Worm (Caenorhabditis elegans) whole organism, L1 larva: ENCODE measurements around the gene K08E5.5.

ENCODE experiments used
- C16A3.4 ChIP-seq: fragments of 150-350 bp; optimal IDR thresholded peaks from 2 replicates; lab custom pipeline; 2014; ENCODE audit warnings: missing biosample characterization, missing genetic modification characterization
- F16B12.6 ChIP-seq: fragments of 150-350 bp; optimal IDR thresholded peaks from 2 replicates; lab custom pipeline; 2014; ENCODE audit warnings: missing biosample characterization, missing genetic modification characterization
- ceh-63 ChIP-seq: fragments of 200-800 bp; sonication (Bioruptor generic); optimal IDR thresholded peaks from 2 replicates; lab custom pipeline; 2018; ENCODE audit warnings: mild to moderate bottlenecking, missing genetic modification characterization, missing compliant biosample characterization
- ceh-8 ChIP-seq: fragments of 200-800 bp; sonication (Bioruptor generic); optimal IDR thresholded peaks from 2 replicates; lab custom pipeline; 2018; ENCODE audit warnings: mild to moderate bottlenecking, missing genetic modification characterization, moderate library complexity, missing compliant biosample characterization
- dpl-1 ChIP-seq, 3 experiments: fragments of 150-350 bp in 2 of 3; sonication (generic microtip) in 1 of 3; optimal IDR thresholded peaks; 2 replicates each; lab custom pipeline; 2014 to 2017; ENCODE audit warnings: missing biosample characterization in 3 of 3, missing genetic modification characterization in 3 of 3, missing genetic modification reagents in 3 of 3
- dsc-1 ChIP-seq: sonication (generic microtip); optimal IDR thresholded peaks from 2 replicates; lab custom pipeline; 2016; ENCODE audit warnings: mild to moderate bottlenecking, missing genetic modification characterization, missing compliant biosample characterization
- egl-13 ChIP-seq: sonication (generic microtip); optimal IDR thresholded peaks from 2 replicates; lab custom pipeline; 2016; ENCODE audit warnings: missing genotype, missing genetic modification reagents, missing genetic modification characterization, missing compliant biosample characterization
- fkh-10 ChIP-seq: sonication (generic microtip); optimal IDR thresholded peaks from 2 replicates; lab custom pipeline; 2017; ENCODE audit warnings: missing biosample characterization, missing genetic modification reagents, missing genetic modification characterization
- fkh-4 ChIP-seq: sonication (generic microtip); optimal IDR thresholded peaks from 2 replicates; lab custom pipeline; 2016; ENCODE audit warnings: missing compliant biosample characterization, missing genetic modification characterization, borderline replicate concordance
- fkh-8 ChIP-seq: sonication (generic microtip); optimal IDR thresholded peaks from 2 replicates; lab custom pipeline; 2016; ENCODE audit warnings: mild to moderate bottlenecking, missing genetic modification characterization, missing compliant biosample characterization
- fos-1 ChIP-seq: fragments of 150-350 bp; optimal IDR thresholded peaks from 2 replicates; lab custom pipeline; 2014; ENCODE audit warnings: missing biosample characterization, missing genetic modification characterization
- hlh-17 ChIP-seq: fragments of 200-800 bp; sonication (Bioruptor generic); optimal IDR thresholded peaks from 2 replicates; lab custom pipeline; 2018; ENCODE audit warnings: missing genetic modification characterization, mild to moderate bottlenecking, missing compliant biosample characterization, moderate library complexity, borderline replicate concordance
- hlh-4 ChIP-seq: sonication (generic microtip); optimal IDR thresholded peaks from 2 replicates; lab custom pipeline; 2016; ENCODE audit warnings: mild to moderate bottlenecking, missing genetic modification characterization, missing compliant biosample characterization
- hpl-2 ChIP-seq: fragments of 150-350 bp; optimal IDR thresholded peaks from 2 replicates; lab custom pipeline; 2014; ENCODE audit warnings: missing biosample characterization, missing genetic modification reagents, missing genetic modification characterization
- isw-1 ChIP-seq: fragments of 200-800 bp; sonication (Bioruptor generic); IDR thresholded peaks from 2 replicates; pipeline ENCODE4 v1.3.6; 2022; ENCODE audit warnings: missing genetic modification characterization, missing compliant biosample characterization
- lin-14 ChIP-seq: fragments of 200-800 bp; sonication (Bioruptor generic); optimal IDR thresholded peaks from 2 replicates; lab custom pipeline; 2018; ENCODE audit warnings: mild to moderate bottlenecking, missing genetic modification characterization, moderate library complexity, missing compliant biosample characterization
- lin-15B ChIP-seq: fragments of 150-350 bp; sonication (generic microtip); optimal IDR thresholded peaks from 3 replicates; lab custom pipeline; 2014; ENCODE audit warnings: missing biosample characterization, missing genetic modification characterization
- lin-35 ChIP-seq, 2 experiments: fragments of 150-350 bp; optimal IDR thresholded peaks; 2 replicates each; lab custom pipeline; 2014; ENCODE audit warnings: missing biosample characterization in 2 of 2, missing genetic modification characterization in 2 of 2, missing genetic modification reagents in 2 of 2
- lin-39 ChIP-seq: fragments of 150-350 bp; optimal IDR thresholded peaks from 2 replicates; lab custom pipeline; 2014; ENCODE audit warnings: missing biosample characterization, missing genetic modification reagents, missing genetic modification characterization
- lir-3 ChIP-seq: sonication (generic microtip); optimal IDR thresholded peaks from 2 replicates; lab custom pipeline; 2016; ENCODE audit warnings: mild to moderate bottlenecking, missing genetic modification characterization, moderate library complexity, missing compliant biosample characterization; ENCODE audit not compliant: poor library complexity
- lsy-2 ChIP-seq, 2 experiments: fragments of 150-350 bp; optimal IDR thresholded peaks; 2 replicates each; lab custom pipeline; 2014; ENCODE audit warnings: missing biosample characterization in 2 of 2, missing genetic modification characterization in 2 of 2
- mdl-1 ChIP-seq, 2 experiments: fragments of 150-350 bp; optimal IDR thresholded peaks; 2 replicates each; lab custom pipeline; 2014 to 2017; ENCODE audit warnings: missing biosample characterization in 2 of 2, missing genetic modification characterization in 2 of 2, inconsistent platforms in 1 of 2
- mef-2 ChIP-seq: fragments of 150-350 bp; optimal IDR thresholded peaks from 2 replicates; lab custom pipeline; 2014; ENCODE audit warnings: missing biosample characterization, missing genetic modification characterization
- nhr-11 ChIP-seq: fragments of 150-350 bp; optimal IDR thresholded peaks from 2 replicates; lab custom pipeline; 2014; ENCODE audit warnings: missing biosample characterization, missing genetic modification characterization
- nhr-12 ChIP-seq: sonication (generic microtip); optimal IDR thresholded peaks from 2 replicates; lab custom pipeline; 2017; ENCODE audit warnings: missing biosample characterization, missing genetic modification characterization
- nhr-19 ChIP-seq: fragments of 200-800 bp; sonication (Bioruptor generic); conservative IDR thresholded peaks from 2 replicates; pipeline ENCODE4 v1.3.6; 2022; ENCODE audit warnings: missing genetic modification characterization, missing compliant biosample characterization
- nhr-20 ChIP-seq: sonication (generic microtip); optimal IDR thresholded peaks from 2 replicates; lab custom pipeline; 2016; ENCODE audit warnings: mild to moderate bottlenecking, missing genetic modification characterization, missing compliant biosample characterization
- nhr-237 ChIP-seq: fragments of 150-350 bp; optimal IDR thresholded peaks from 2 replicates; lab custom pipeline; 2014; ENCODE audit warnings: missing biosample characterization, missing genetic modification characterization
- nhr-47 ChIP-seq: sonication (generic microtip); optimal IDR thresholded peaks from 2 replicates; lab custom pipeline; 2016; ENCODE audit warnings: mild to moderate bottlenecking, missing genetic modification characterization, moderate library complexity, missing compliant biosample characterization
- nhr-71 ChIP-seq: sonication (generic microtip); optimal IDR thresholded peaks from 2 replicates; lab custom pipeline; 2016; ENCODE audit warnings: mild to moderate bottlenecking, missing genetic modification characterization, moderate library complexity, missing compliant biosample characterization
- nhr-84 ChIP-seq: sonication (generic microtip); optimal IDR thresholded peaks from 2 replicates; lab custom pipeline; 2017; ENCODE audit warnings: missing biosample characterization, missing genetic modification characterization
- nhr-85 ChIP-seq: sonication (generic microtip); peaks from one replicate; lab custom pipeline; 2016; ENCODE audit warnings: missing genetic modification characterization, inconsistent platforms, missing compliant biosample characterization
- nhr-90 ChIP-seq: sonication (generic microtip); optimal IDR thresholded peaks from 2 replicates; lab custom pipeline; 2016; ENCODE audit warnings: mild to moderate bottlenecking, missing genetic modification characterization, missing compliant biosample characterization; ENCODE audit not compliant: poor library complexity
- pag-3 ChIP-seq: sonication (generic microtip); optimal IDR thresholded peaks from 2 replicates; lab custom pipeline; 2017; ENCODE audit warnings: missing genetic modification characterization, mild to moderate bottlenecking, missing compliant biosample characterization, antibody characterized with exemption, borderline replicate concordance; ENCODE audit not compliant: insufficient read depth
- pax-3 ChIP-seq: fragments of 200-800 bp; sonication (Bioruptor generic); optimal IDR thresholded peaks from 2 replicates; lab custom pipeline; 2018; ENCODE audit warnings: mild to moderate bottlenecking, missing genetic modification characterization, moderate library complexity, missing compliant biosample characterization
- pqm-1 ChIP-seq: sonication (generic microtip); optimal IDR thresholded peaks from 3 replicates; lab custom pipeline; 2017; ENCODE audit warnings: missing biosample characterization, missing genetic modification characterization
- skn-1 ChIP-seq: fragments of 150-350 bp; optimal IDR thresholded peaks from 2 replicates; lab custom pipeline; 2014; ENCODE audit warnings: missing biosample characterization, missing genetic modification characterization
- snu-23 ChIP-seq: sonication (generic microtip); optimal IDR thresholded peaks from 2 replicates; lab custom pipeline; 2016; ENCODE audit warnings: missing genetic modification characterization, missing compliant biosample characterization
- sup-37 ChIP-seq: fragments of 200-800 bp; sonication (Bioruptor generic); optimal IDR thresholded peaks from 2 replicates; lab custom pipeline; 2018; ENCODE audit warnings: mild to moderate bottlenecking, missing genetic modification characterization, missing compliant biosample characterization
- swsn-7 ChIP-seq: sonication (generic microtip); optimal IDR thresholded peaks from 2 replicates; lab custom pipeline; 2016; ENCODE audit warnings: missing genetic modification characterization, missing compliant biosample characterization
- tbx-2 ChIP-seq: sonication (generic microtip); optimal IDR thresholded peaks from 2 replicates; lab custom pipeline; 2016; ENCODE audit warnings: missing genetic modification characterization, missing compliant biosample characterization
- tlp-1 ChIP-seq: fragments of 150-350 bp; optimal IDR thresholded peaks from 2 replicates; lab custom pipeline; 2014; ENCODE audit warnings: missing biosample characterization, missing genetic modification characterization
- unc-130 ChIP-seq: fragments of 150-350 bp; optimal IDR thresholded peaks from 2 replicates; lab custom pipeline; 2017; ENCODE audit warnings: missing biosample characterization, missing genetic modification characterization, inconsistent platforms
- unc-86 ChIP-seq: sonication (generic microtip); optimal IDR thresholded peaks from 2 replicates; lab custom pipeline; 2016; ENCODE audit warnings: missing genetic modification characterization, missing compliant biosample characterization
- unc-98 ChIP-seq: fragments of 200-800 bp; sonication (Bioruptor generic); IDR thresholded peaks from 2 replicates; pipeline ENCODE4 v1.3.6; 2022; ENCODE audit warnings: missing genetic modification characterization, missing compliant biosample characterization
- xbp-1 ChIP-seq: sonication (generic microtip); optimal IDR thresholded peaks from 2 replicates; lab custom pipeline; 2016; ENCODE audit warnings: missing genetic modification characterization, missing compliant biosample characterization
- zag-1 ChIP-seq: fragments of 150-350 bp; optimal IDR thresholded peaks from 2 replicates; lab custom pipeline; 2014; ENCODE audit warnings: missing biosample characterization, missing genetic modification characterization
- ztf-11 ChIP-seq, 2 experiments: sonication (generic microtip); optimal IDR thresholded peaks; 2 replicates each; lab custom pipeline; 2016 to 2017; ENCODE audit warnings: missing genetic modification characterization in 2 of 2, missing biosample characterization in 1 of 2, missing compliant biosample characterization in 1 of 2
- ztf-4 ChIP-seq: fragments of 150-350 bp; optimal IDR thresholded peaks from 2 replicates; lab custom pipeline; 2014; ENCODE audit warnings: missing biosample characterization, missing genetic modification characterization

The K08E5.5 gene

DNA sequence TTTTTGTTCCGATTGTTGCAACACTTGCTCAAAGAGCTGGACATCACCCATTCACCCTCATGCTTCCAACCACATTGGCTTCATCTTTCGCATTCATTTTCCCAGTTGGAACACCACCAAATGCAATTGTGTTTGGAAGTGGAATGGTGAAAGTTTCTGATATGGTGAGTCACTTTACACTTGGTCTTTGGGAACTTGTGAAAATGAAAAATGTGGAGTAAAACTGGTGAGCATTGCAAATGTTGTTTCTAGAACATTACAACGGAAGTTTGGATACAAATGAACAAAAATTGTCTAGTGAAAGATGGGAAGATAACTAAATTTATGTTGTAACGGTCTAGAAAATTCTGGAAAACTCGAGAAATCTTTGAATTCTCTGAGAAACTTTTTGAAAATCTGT lies 4.0 kb downstream of the K08E5.5 start:
- TF ChIP-seq isw-1 (GFP tag; lab: Robert Waterston, UW) = no peak
- TF ChIP-seq tlp-1 (tag; lab: Kevin White, UChicago) = no peak
- TF ChIP-seq swsn-7 = no peak
- no peak for TF ChIP-seq dsc-1 (tag; lab: Kevin White, UChicago)
- no peak for TF ChIP-seq lin-35 (GFP tag; optimal IDR thresholded peaks at IDR 0.05; lab: Kevin White, UChicago)
- TF ChIP-seq nhr-47 (tag; lab: Kevin White, UChicago) = no peak
- no peak for TF ChIP-seq mef-2 (tag; lab: Kevin White, UChicago)
- TF ChIP-seq xbp-1 (tag; lab: Kevin White, UChicago) = no peak
- no peak for TF ChIP-seq C16A3.4 (tag; lab: Kevin White, UChicago)
- no peak for TF ChIP-seq nhr-71 (tag; lab: Kevin White, UChicago)
- TF ChIP-seq nhr-237 (tag; lab: Kevin White, UChicago) = no peak
- no peak for TF ChIP-seq pqm-1 (tag; lab: Kevin White, UChicago)
- TF ChIP-seq egl-13 (tag; lab: Kevin White, UChicago) = no peak
- no peak for TF ChIP-seq skn-1
- TF ChIP-seq nhr-84 = no peak

DNA sequence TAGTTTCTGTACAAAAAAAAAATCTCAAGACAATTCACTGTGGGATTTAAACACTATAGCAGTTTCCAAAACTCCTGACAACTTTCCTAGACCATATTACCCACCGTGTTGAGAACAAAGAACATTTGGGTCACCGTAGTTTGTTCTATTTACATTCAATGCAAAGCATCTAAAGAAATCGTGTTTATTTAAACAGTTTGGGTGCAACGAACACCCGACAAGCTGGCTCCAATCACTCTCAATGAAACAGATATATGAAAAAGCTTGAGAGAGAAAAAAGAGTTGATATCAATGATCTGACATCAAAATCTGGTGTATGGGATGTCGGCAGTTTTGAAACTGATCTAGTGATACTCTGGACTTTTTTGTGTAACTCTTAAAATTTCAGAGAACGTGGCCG lies 5.3 kb downstream of the K08E5.5 start:
- TF ChIP-seq ztf-4 (tag; lab: Kevin White, UChicago) = peak; percentile 29
- TF ChIP-seq nhr-19 (GFP tag; lab: Robert Waterston, UW) = peak; percentile 22; the same call in 1 of the 2 replicates
- no peak for TF ChIP-seq sup-37 (GFP tag; lab: Kevin White, UChicago)
- TF ChIP-seq ceh-63 (GFP tag; lab: Kevin White, UChicago) = no peak
- TF ChIP-seq lin-14 (GFP tag; lab: Kevin White, UChicago) = peak; percentile 34
- peak; percentile 73 for TF ChIP-seq nhr-71 (tag; lab: Kevin White, UChicago)
- TF ChIP-seq nhr-11 (tag; lab: Kevin White, UChicago) = no peak
- no peak for TF ChIP-seq fkh-8 (tag; lab: Kevin White, UChicago)
- peak; percentile 15 for TF ChIP-seq snu-23 (GFP tag; lab: Kevin White, UChicago)
- TF ChIP-seq nhr-20 (tag; lab: Kevin White, UChicago) = peak; percentile 5
- peak; percentile 14 to 16 for TF ChIP-seq lsy-2 (tag; optimal IDR thresholded peaks at IDR 0.05; lab: Kevin White, UChicago)
- peak; percentile 42 for TF ChIP-seq tbx-2 (tag; lab: Kevin White, UChicago)

DNA sequence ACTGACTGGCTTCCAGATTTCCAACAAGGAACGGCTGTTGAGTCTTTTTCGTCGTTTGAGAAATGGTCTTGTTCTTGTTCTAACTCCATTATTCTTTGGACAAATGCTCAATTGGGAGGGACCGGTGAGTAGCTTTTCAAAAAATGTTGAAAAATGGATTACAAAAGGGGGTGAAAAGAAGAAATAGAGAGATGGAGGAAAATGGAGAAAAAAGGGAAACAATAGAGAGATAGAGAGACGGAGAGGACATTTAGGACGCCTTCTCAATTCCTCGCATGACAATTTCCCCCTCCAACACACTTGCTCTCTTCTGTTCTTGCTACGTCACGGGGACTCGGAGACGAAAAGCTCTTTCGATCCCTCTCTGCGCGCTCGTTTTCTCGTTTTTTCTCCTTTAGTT lies 7.3 kb downstream of the K08E5.5 start:
- TF ChIP-seq lin-15B (tag; lab: Kevin White, UChicago) = no peak
- TF ChIP-seq F16B12.6 (tag; lab: Kevin White, UChicago) = no peak
- no peak for TF ChIP-seq ztf-11 (tag; optimal IDR thresholded peaks at IDR 0.05; lab: Kevin White, UChicago)
- TF ChIP-seq unc-98 (GFP tag; lab: Robert Waterston, UW) = no peak
- peak; percentile 50 for TF ChIP-seq unc-86
- TF ChIP-seq fos-1 (tag; lab: Kevin White, UChicago) = no peak
- no peak for TF ChIP-seq hlh-17
- TF ChIP-seq mdl-1 (tag; optimal IDR thresholded peaks at IDR 0.05; lab: Kevin White, UChicago) = peak in 1 of 2 experiments; percentile 35
- TF ChIP-seq hpl-2 = no peak
- no peak for TF ChIP-seq nhr-85 (tag; lab: Kevin White, UChicago)
- no peak for TF ChIP-seq fkh-4 (tag; lab: Kevin White, UChicago)
- peak; percentile 5 for TF ChIP-seq sup-37 (GFP tag; lab: Kevin White, UChicago)
- TF ChIP-seq hlh-4 (tag; lab: Kevin White, UChicago) = no peak
- TF ChIP-seq lir-3 (tag; lab: Kevin White, UChicago) = peak; percentile 23
- TF ChIP-seq egl-13 (tag; lab: Kevin White, UChicago) = peak; percentile 7
- peak in 1 of 3 experiments; percentile 5 for TF ChIP-seq dpl-1 (GFP tag; optimal IDR thresholded peaks at IDR 0.05; lab: Kevin White, UChicago)
- TF ChIP-seq zag-1 = no peak
- TF ChIP-seq pax-3 = no peak
- no peak for TF ChIP-seq pag-3 (tag; lab: Kevin White, UChicago)
- TF ChIP-seq unc-130 (tag; lab: Kevin White, UChicago) = no peak
- TF ChIP-seq ceh-8 (GFP tag; lab: Kevin White, UChicago) = peak; percentile 49
- TF ChIP-seq nhr-90 (tag; lab: Kevin White, UChicago) = no peak
- peak; percentile 14 for TF ChIP-seq C16A3.4 (tag; lab: Kevin White, UChicago)
- no peak for TF ChIP-seq nhr-12 (tag; lab: Kevin White, UChicago)
- peak; percentile 93 for TF ChIP-seq lin-14 (GFP tag; lab: Kevin White, UChicago)
- no peak for TF ChIP-seq dsc-1 (tag; lab: Kevin White, UChicago)
- peak; percentile 79 for TF ChIP-seq fkh-10 (GFP tag; lab: Kevin White, UChicago)
- no peak for TF ChIP-seq pqm-1 (tag; lab: Kevin White, UChicago)
- TF ChIP-seq lin-39 = no peak
- no peak for TF ChIP-seq mef-2 (tag; lab: Kevin White, UChicago)
